Fruit fly (Drosophila melanogaster): Measurements from ENCODE around the gene Dci.

Dci gene

dm6 chr3L:824444-824843 lies 26.7 kb upstream of the Dci start (continued):
- TF ChIP-seq CG5180 (GFP tag; optimal IDR thresholded peaks at IDR 0.05) (peak; percentile 14), pzg (GFP tag; optimal IDR thresholded peaks at IDR 0.05) (no peak), CG11504 (tag; optimal IDR thresholded peaks at IDR 0.05) (no peak), Ptx1 (GFP tag; IDR thresholded peaks at IDR 0.05) (peak; percentile 43; the same call in 1 of the 2 replicates), zen (tag; optimal IDR thresholded peaks at IDR 0.05) (no peak), CG4730 (GFP tag; IDR thresholded peaks at IDR 0.05) (no peak), ttk (GFP tag; IDR thresholded peaks at IDR 0.05) (no peak), CG3726 (GFP tag; IDR thresholded peaks at IDR 0.05) (no peak), CG3407 (GFP tag; optimal IDR thresholded peaks at IDR 0.05) (peak; percentile 4), gsb (GFP tag; IDR thresholded peaks at IDR 0.05) (no peak), Hr3 (GFP tag; optimal IDR thresholded peaks at IDR 0.05) (peak; percentile 8), Ets97D (GFP tag; optimal IDR thresholded peaks at IDR 0.05) (no peak), slp2 (GFP tag; optimal IDR thresholded peaks at IDR 0.05) (no peak), CG3281 (GFP tag; optimal IDR thresholded peaks at IDR 0.05) (no peak), CG8924 (tag; optimal IDR thresholded peaks at IDR 0.05) (peak; percentile 3), CG10267 (tag; optimal IDR thresholded peaks at IDR 0.05) (peak; percentile 11), NfI (GFP tag; optimal IDR thresholded peaks at IDR 0.05) (no peak), Oli (tag; optimal IDR thresholded peaks at IDR 0.05) (peak; percentile 57), exex (tag; optimal IDR thresholded peaks at IDR 0.05) (no peak), ken (GFP tag; IDR thresholded peaks at IDR 0.05) (0 out of 3 replicates have a peak, but pooled peaks have one; percentile 18), row (GFP tag; IDR thresholded peaks at IDR 0.05) (0 out of 3 replicates have a peak, but pooled peaks have one; percentile 26), MESR4 (GFP tag; optimal IDR thresholded peaks at IDR 0.05) (no peak), CG4424 (GFP tag; optimal IDR thresholded peaks at IDR 0.05) (peak; percentile 39), Pdp1 (GFP tag; optimal IDR thresholded peaks at IDR 0.05) (peak in 1 of 2 experiments; percentile 7), ase (GFP tag; IDR thresholded peaks at IDR 0.05) (no peak), disco-r (GFP tag; optimal IDR thresholded peaks at IDR 0.05) (no peak), HLH54F (GFP tag; optimal IDR thresholded peaks at IDR 0.05) (no peak), chif (GFP tag; optimal IDR thresholded peaks at IDR 0.05) (peak in 1 of 2 experiments; percentile 24), Bdp1 (GFP tag; optimal IDR thresholded peaks at IDR 0.05) (no peak), CG4820 (GFP tag; optimal IDR thresholded peaks at IDR 0.05) (no peak), otp (GFP tag; IDR thresholded peaks at IDR 0.05) (0 out of 3 replicates have a peak, but pooled peaks have one; percentile 9), da (GFP tag; optimal IDR thresholded peaks at IDR 0.05) (no peak), lmd (GFP tag; IDR thresholded peaks at IDR 0.05) (peak; percentile 45; the same call in 1 of the 2 replicates), CG34422 (GFP tag; IDR thresholded peaks at IDR 0.05) (no peak), CG13424 (tag; optimal IDR thresholded peaks at IDR 0.05) (peak; percentile 25), ap (GFP tag; IDR thresholded peaks at IDR 0.05) (no peak), zfh1 (GFP tag; IDR thresholded peaks at IDR 0.05) (0 out of 3 replicates have a peak, but pooled peaks have one; percentile 17), sd (tag; optimal IDR thresholded peaks at IDR 0.05) (no peak), vnd (GFP tag; IDR thresholded peaks at IDR 0.05; ENCODE audit: partially characterized antibody) (no peak), CG12155 (GFP tag; optimal IDR thresholded peaks at IDR 0.05) (no peak), bab2 (GFP tag; optimal IDR thresholded peaks at IDR 0.05) (peak; percentile 9), CG11696 (GFP tag; IDR thresholded peaks at IDR 0.05) (no peak), CG6689 (GFP tag; IDR thresholded peaks at IDR 0.05) (0 out of 2 replicates have a peak, but pooled peaks have one; percentile 25), Ssrp (tag; optimal IDR thresholded peaks at IDR 0.05) (peak; percentile 12), Asciz (GFP tag; optimal IDR thresholded peaks at IDR 0.05) (peak; percentile 57), grau (tag; optimal IDR thresholded peaks at IDR 0.05) (peak; percentile 19), CG11560 (tag; IDR thresholded peaks at IDR 0.05) (no peak), mirr (GFP tag; optimal IDR thresholded peaks at IDR 0.05) (no peak), CG17385 (GFP tag; optimal IDR thresholded peaks at IDR 0.05) (peak; percentile 17), CG17361 (GFP tag; IDR thresholded peaks at IDR 0.05) (peak; percentile 56; the same call in 2 of the 3 replicates), lola (GFP tag; optimal IDR thresholded peaks at IDR 0.05) (peak in 1 of 3 experiments; percentile 26)

Measured in whole organism, embryonic.